Fruit fly (Drosophila melanogaster) S2 (cell line): ENCODE measurements around the gene CG7332.
A peak's percentile ranks its signal among the peaks of the same experiment; 100 is the strongest.

Experiments
- CG8478 ChIP-seq: fragments of >200 bp; optimal IDR thresholded peaks from 2 replicates; lab custom pipeline; 2018
- CTCF ChIP-seq, 2 experiments: fragments of >200 bp; optimal IDR thresholded peaks; 2 replicates each; lab custom pipeline; 2018

Gene CG7332

dm6 chrX:18936606-18937005 lies 52.3 kb downstream of the CG7332 start:
- TF ChIP-seq CG8478 (lab: Kevin White, UChicago) (no peak), CTCF (optimal IDR thresholded peaks at IDR 0.05; lab: Kevin White, UChicago) (peak; percentile 2 to 52)
